Worm (Caenorhabditis elegans): Measurements from ENCODE around the gene srx-3.

srx-3 gene

ce11 chrV:8994272-8994671, 11.1 kb upstream of the srx-3 start:
- no peak for TF ChIP-seq pha-2 (tag; optimal IDR thresholded peaks at IDR 0.05)
- TF ChIP-seq ceh-48 (tag; optimal IDR thresholded peaks at IDR 0.05), result no peak
- no peak for TF ChIP-seq ahr-1 (tag; optimal IDR thresholded peaks at IDR 0.05)
- TF ChIP-seq ttx-3 (tag; optimal IDR thresholded peaks at IDR 0.05), result no peak
- TF ChIP-seq ceh-24 (tag; optimal IDR thresholded peaks at IDR 0.05), result no peak
- TF ChIP-seq che-1 (tag; optimal IDR thresholded peaks at IDR 0.05), result no peak
- no peak for TF ChIP-seq fax-1 (tag; optimal IDR thresholded peaks at IDR 0.05)
- no peak for TF ChIP-seq madf-2 (tag; optimal IDR thresholded peaks at IDR 0.05)
- no peak for TF ChIP-seq pat-9 (tag; optimal IDR thresholded peaks at IDR 0.05)
- no peak for TF ChIP-seq fkh-10 (GFP tag; optimal IDR thresholded peaks at IDR 0.05)
- no peak for TF ChIP-seq pax-1 (tag; optimal IDR thresholded peaks at IDR 0.05)
- TF ChIP-seq nhr-11 (tag; optimal IDR thresholded peaks at IDR 0.05), result no peak
- no peak for TF ChIP-seq C08G9.2 (tag; optimal IDR thresholded peaks at IDR 0.05)
- TF ChIP-seq ztf-16 (tag; optimal IDR thresholded peaks at IDR 0.05), result no peak
- no peak for TF ChIP-seq sox-4 (tag; optimal IDR thresholded peaks at IDR 0.05)
- TF ChIP-seq hlh-15 (tag; optimal IDR thresholded peaks at IDR 0.05), result no peak
- TF ChIP-seq ceh-18 (tag; optimal IDR thresholded peaks at IDR 0.05), result no peak

ce11 chrV:8994801-8995200, 10.5 kb upstream of the srx-3 start, which contains the start of gene F59E11.5:
TSS of gene F59E11.5 (plus strand) at chrV:8995101.
- TF ChIP-seq sdc-2 (tag; optimal IDR thresholded peaks at IDR 0.05), result no peak
- no peak for TF ChIP-seq T23F11.4 (GFP tag; optimal IDR thresholded peaks at IDR 0.05)
- no peak for TF ChIP-seq nfya-1 (tag; optimal IDR thresholded peaks at IDR 0.05)
- no peak for TF ChIP-seq ceh-18 (tag; optimal IDR thresholded peaks at IDR 0.05)
- no peak for TF ChIP-seq elt-2 (tag; optimal IDR thresholded peaks at IDR 0.05)
- no peak for TF ChIP-seq ceh-48 (tag; optimal IDR thresholded peaks at IDR 0.05)
- no peak for TF ChIP-seq ceh-22 (tag; optimal IDR thresholded peaks at IDR 0.05)
- no peak for TF ChIP-seq gmeb-2 (tag; optimal IDR thresholded peaks at IDR 0.05)
- TF ChIP-seq hlh-13 (GFP tag; optimal IDR thresholded peaks at IDR 0.05), result no peak
- no peak for TF ChIP-seq pax-1 (tag; optimal IDR thresholded peaks at IDR 0.05)
- no peak for TF ChIP-seq hlh-6 (tag; optimal IDR thresholded peaks at IDR 0.05)
- no peak for TF ChIP-seq dmd-4 (tag; optimal IDR thresholded peaks at IDR 0.05; ENCODE audit: borderline replicate concordance)
- no peak for TF ChIP-seq hlh-8 (tag; optimal IDR thresholded peaks at IDR 0.05)
- no peak for TF ChIP-seq K02D7.2 (tag; optimal IDR thresholded peaks at IDR 0.05)
- no peak for TF ChIP-seq K09A11.1 (tag; optimal IDR thresholded peaks at IDR 0.05; ENCODE audit: insufficient read depth)
- TF ChIP-seq ztf-16 (tag; optimal IDR thresholded peaks at IDR 0.05), result no peak
- no peak for TF ChIP-seq syd-9 (tag; optimal IDR thresholded peaks at IDR 0.05)
- TF ChIP-seq unc-55 (GFP tag; optimal IDR thresholded peaks at IDR 0.05), result no peak

- no peak for TF ChIP-seq C08G9.2 (tag; optimal IDR thresholded peaks at IDR 0.05)
- TF ChIP-seq pha-4 (tag; optimal IDR thresholded peaks at IDR 0.05), result no peak
- TF ChIP-seq pat-9 (tag; optimal IDR thresholded peaks at IDR 0.05), result no peak
- TF ChIP-seq ceh-2 (tag; optimal IDR thresholded peaks at IDR 0.05), result no peak
- no peak for TF ChIP-seq ceh-9 (tag; optimal IDR thresholded peaks at IDR 0.05)
- TF ChIP-seq ets-4 (tag; optimal IDR thresholded peaks at IDR 0.05), result no peak
- TF ChIP-seq sox-2 (GFP tag; IDR thresholded peaks at IDR 0.05), result no peak
- TF ChIP-seq C38D4.7 (GFP tag; optimal IDR thresholded peaks at IDR 0.05), result no peak
- TF ChIP-seq fkh-6 (tag; optimal IDR thresholded peaks at IDR 0.05), result no peak
- no peak for TF ChIP-seq ceh-14 (tag; optimal IDR thresholded peaks at IDR 0.05)
- no peak for TF ChIP-seq Y22D7AL.16 (tag; optimal IDR thresholded peaks at IDR 0.05)
- no peak for TF ChIP-seq npax-4 (tag; optimal IDR thresholded peaks at IDR 0.05)
Measured at ce11 chrV:9001175-9001574, 4.2 kb upstream of the srx-3 start, which contains the start of gene F59E11.2. TSS of gene F59E11.2 (plus strand) at chrV:9001475.

All from whole organism, late embryonic.